Worm (Caenorhabditis elegans) whole organism, dauer: ENCODE data around the gene srx-60.

ENCODE experiments used
- unc-62 ChIP-seq: sonication (generic microtip); optimal IDR thresholded peaks from 2 replicates; lab custom pipeline; 2017; ENCODE audit warnings: missing biosample characterization, missing genetic modification reagents, missing genetic modification characterization

The srx-60 gene

ce11 chrV:7449303-7449827 lies 48.7 kb downstream of the srx-60 start, which contains the start of gene try-12:
try-12 (plus strand) TSS chrV:7449353.
- no peak for TF ChIP-seq unc-62

- TF ChIP-seq unc-62, result no peak
Observed at ce11 chrV:7451421-7451820, 50.7 kb downstream of the srx-60 start, which contains the start of gene try-11. try-11 (plus strand) TSS chrV:7451721.
